Fruit fly (Drosophila melanogaster) whole organism, wandering third instar larva: Measurements from ENCODE around the gene CG14321.

Experiments
- Abd-B ChIP-seq: fragments of >200 bp; optimal IDR thresholded peaks from 2 replicates; lab custom pipeline; 2017; ENCODE audit warnings: missing biosample characterization, missing genetic modification characterization
- CG32264 ChIP-seq: fragments of 200-800 bp; sonication (Bioruptor generic); optimal IDR thresholded peaks from 2 replicates; lab custom pipeline; 2016; ENCODE audit warnings: missing biosample characterization, missing genetic modification characterization
- CG9705 ChIP-seq: fragments of 200-800 bp; sonication (Bioruptor generic); optimal IDR thresholded peaks from 2 replicates; lab custom pipeline; 2018; ENCODE audit warnings: missing biosample characterization, mild to moderate bottlenecking, missing genetic modification characterization
- CrebA ChIP-seq: fragments of 200-800 bp; sonication (Bioruptor generic); optimal IDR thresholded peaks from 2 replicates; lab custom pipeline; 2016; ENCODE audit warnings: missing biosample characterization, mild to moderate bottlenecking, missing genetic modification characterization, borderline replicate concordance
- Dfd ChIP-seq: fragments of >200 bp; optimal IDR thresholded peaks from 2 replicates; lab custom pipeline; 2017; ENCODE audit warnings: missing biosample characterization, missing genetic modification characterization
- Dif ChIP-seq: fragments of 200-275, 200-300 bp; sonication (Bioruptor generic); optimal IDR thresholded peaks from 2 replicates; lab custom pipeline; 2018; ENCODE audit warnings: missing biosample characterization, missing genetic modification characterization; ENCODE audit not compliant: partially characterized antibody
- GATAd ChIP-seq: sonication (Bioruptor generic); optimal IDR thresholded peaks from 2 replicates; lab custom pipeline; 2016; ENCODE audit warnings: missing biosample characterization, missing genetic modification characterization
- HLH106 ChIP-seq: fragments of 200-800 bp; optimal IDR thresholded peaks from 3 replicates; lab custom pipeline; 2019; ENCODE audit warnings: missing biosample characterization, mild to moderate bottlenecking, missing genetic modification characterization, moderate library complexity
- Hnf4 ChIP-seq: fragments of 200-800 bp; sonication (Bioruptor generic); optimal IDR thresholded peaks from 2 replicates; lab custom pipeline; 2016; ENCODE audit warnings: missing biosample characterization, mild to moderate bottlenecking, missing genetic modification characterization
- Hr78 ChIP-seq: fragments of >200 bp; optimal IDR thresholded peaks from 2 replicates; lab custom pipeline; 2017; ENCODE audit warnings: missing biosample characterization, missing genetic modification characterization
- Hr83 ChIP-seq: fragments of 200-300 bp; sonication (Bioruptor generic); optimal IDR thresholded peaks from 2 replicates; lab custom pipeline; 2016; ENCODE audit warnings: missing biosample characterization, mild to moderate bottlenecking, missing genetic modification characterization, moderate library complexity; ENCODE audit not compliant: poor library complexity, severe bottlenecking
- Jra ChIP-seq: sonication (Bioruptor generic); optimal IDR thresholded peaks from 2 replicates; lab custom pipeline; 2016; ENCODE audit warnings: missing biosample characterization, missing genetic modification characterization
- Mio ChIP-seq: sonication (Bioruptor generic); optimal IDR thresholded peaks from 2 replicates; lab custom pipeline; 2016; ENCODE audit warnings: missing biosample characterization, missing genetic modification characterization
- Myc ChIP-seq: fragments of >200 bp; optimal IDR thresholded peaks from 2 replicates; lab custom pipeline; 2017
- N ChIP-seq: fragments of >200 bp; optimal IDR thresholded peaks from 2 replicates; lab custom pipeline; 2018; ENCODE audit warnings: missing biosample characterization, missing external identifiers, missing genetic modification characterization
- OdsH ChIP-seq: fragments of 200-800 bp; sonication (Bioruptor generic); optimal IDR thresholded peaks from 2 replicates; lab custom pipeline; 2016; ENCODE audit warnings: missing biosample characterization, mild to moderate bottlenecking, missing genetic modification characterization
- Rel ChIP-seq, 2 experiments: fragments of 200-800 bp; sonication (Bioruptor generic) in 1 of 2; optimal IDR thresholded peaks; 2 replicates in 1 of 2; 3 replicates in 1 of 2; lab custom pipeline; 2016 to 2019; ENCODE audit warnings: mild to moderate bottlenecking in 2 of 2, missing biosample characterization in 2 of 2, missing genetic modification characterization in 2 of 2, moderate library complexity in 1 of 2
- Sp1 ChIP-seq: fragments of 200-800 bp; sonication (Bioruptor generic); optimal IDR thresholded peaks from 3 replicates; lab custom pipeline; 2019; ENCODE audit warnings: missing biosample characterization, mild to moderate bottlenecking, missing genetic modification characterization, moderate library complexity
- Vsx2 ChIP-seq: fragments of 200-300, 225-300 bp; sonication (Bioruptor generic); optimal IDR thresholded peaks from 2 replicates; lab custom pipeline; 2018; ENCODE audit warnings: missing biosample characterization, missing genetic modification characterization; ENCODE audit not compliant: partially characterized antibody
- br ChIP-seq: fragments of 200-800 bp; sonication (Bioruptor generic); optimal IDR thresholded peaks from 2 replicates; lab custom pipeline; 2016; ENCODE audit warnings: missing biosample characterization, missing genetic modification characterization
- brk ChIP-seq: fragments of 200-800 bp; sonication (Bioruptor generic); optimal IDR thresholded peaks from 2 replicates; lab custom pipeline; 2016; ENCODE audit warnings: missing biosample characterization, mild to moderate bottlenecking, missing genetic modification characterization
- dl ChIP-seq, 2 experiments: fragments of 175-275, 200-275 bp in 1 of 2; fragments of 200-275 bp in 1 of 2; sonication (Bioruptor generic); optimal IDR thresholded peaks; lab custom pipeline; 2018; ENCODE audit warnings: mild to moderate bottlenecking in 2 of 2, missing biosample characterization in 2 of 2, missing genetic modification characterization in 2 of 2, moderate library complexity in 2 of 2; ENCODE audit not compliant: partially characterized antibody in 2 of 2, insufficient read depth in 1 of 2
- dmrt93B ChIP-seq: fragments of 200-800 bp; sonication (Bioruptor generic); optimal IDR thresholded peaks from 2 replicates; lab custom pipeline; 2018; ENCODE audit warnings: missing biosample characterization, mild to moderate bottlenecking, missing genetic modification characterization
- dsf ChIP-seq: sonication (Bioruptor generic); optimal IDR thresholded peaks from 2 replicates; lab custom pipeline; 2016; ENCODE audit warnings: missing biosample characterization, missing genetic modification characterization, borderline replicate concordance
- ey ChIP-seq: fragments of 200-800 bp; sonication (Bioruptor generic); optimal IDR thresholded peaks from 2 replicates; lab custom pipeline; 2016; ENCODE audit warnings: missing biosample characterization, missing genetic modification characterization
- foxo ChIP-seq, 2 experiments: fragments of 200-800 bp; sonication (Bioruptor generic); optimal IDR thresholded peaks; 2 replicates in 1 of 2; 3 replicates in 1 of 2; lab custom pipeline; 2016 to 2017; ENCODE audit warnings: missing biosample characterization in 2 of 2, missing genetic modification characterization in 2 of 2
- fru ChIP-seq: fragments of 200-800 bp; sonication (Bioruptor generic); optimal IDR thresholded peaks from 3 replicates; lab custom pipeline; 2016; ENCODE audit warnings: missing biosample characterization, mild to moderate bottlenecking, missing genetic modification characterization
- h ChIP-seq: fragments of 200-800 bp; sonication (Bioruptor generic); optimal IDR thresholded peaks from 3 replicates; lab custom pipeline; 2016; ENCODE audit warnings: missing biosample characterization, mild to moderate bottlenecking, missing genetic modification characterization
- jim ChIP-seq: fragments of 175-275, 200-325 bp; sonication (Bioruptor generic); optimal IDR thresholded peaks from 2 replicates; lab custom pipeline; 2016; ENCODE audit warnings: missing biosample characterization, mild to moderate bottlenecking, missing genetic modification characterization
- lola ChIP-seq: fragments of >200 bp; optimal IDR thresholded peaks from 2 replicates; lab custom pipeline; 2017; ENCODE audit warnings: missing biosample characterization, missing genetic modification characterization
- pan ChIP-seq: fragments of >200 bp; optimal IDR thresholded peaks from 2 replicates; lab custom pipeline; 2017
- psq ChIP-seq: fragments of 200-800 bp; sonication (Bioruptor generic); optimal IDR thresholded peaks from 3 replicates; lab custom pipeline; 2017; ENCODE audit warnings: missing biosample characterization, mild to moderate bottlenecking, missing genetic modification characterization, moderate library complexity
- rgr ChIP-seq: fragments of 200-800 bp; sonication (Bioruptor generic); optimal IDR thresholded peaks from 3 replicates; lab custom pipeline; 2016; ENCODE audit warnings: missing biosample characterization, mild to moderate bottlenecking, missing genetic modification characterization
- sage ChIP-seq: fragments of 200-800 bp; sonication (Bioruptor generic); optimal IDR thresholded peaks from 2 replicates; lab custom pipeline; 2016; ENCODE audit warnings: missing biosample characterization, mild to moderate bottlenecking, missing genetic modification characterization
- sv ChIP-seq: fragments of 200-800 bp; sonication (Bioruptor generic); optimal IDR thresholded peaks from 3 replicates; lab custom pipeline; 2016; ENCODE audit warnings: missing biosample characterization, missing genetic modification characterization
- tai ChIP-seq: sonication (Bioruptor generic); optimal IDR thresholded peaks from 2 replicates; lab custom pipeline; 2016; ENCODE audit warnings: missing biosample characterization, missing genetic modification characterization
- usp ChIP-seq: fragments of >200 bp; optimal IDR thresholded peaks from 2 replicates; lab custom pipeline; 2017; ENCODE audit warnings: missing biosample characterization, missing genetic modification characterization
- woc ChIP-seq: sonication (Bioruptor generic); optimal IDR thresholded peaks from 2 replicates; lab custom pipeline; 2016; ENCODE audit warnings: missing biosample characterization, mild to moderate bottlenecking, missing genetic modification characterization

Gene CG14321

dm6 chr3R:17706971-17707406 lies 26.4 kb upstream of the CG14321 start:
- TF ChIP-seq brk (GFP tag; lab: Kevin White, UChicago) (no peak), Myc (no peak), Rel (GFP tag; optimal IDR thresholded peaks at IDR 0.05; lab: Kevin White, UChicago) (no peak), Rel (tag; optimal IDR thresholded peaks at IDR 0.05; lab: Kevin White, UChicago) (no peak), psq (no peak), foxo (GFP tag; optimal IDR thresholded peaks at IDR 0.05; lab: Kevin White, UChicago) (no peak), dmrt93B (no peak), Hr78 (GFP tag; lab: Kevin White, UChicago) (no peak), Mio (GFP tag; lab: Kevin White, UChicago) (no peak), jim (no peak), Jra (GFP tag; lab: Kevin White, UChicago) (no peak), pan (lab: Kevin White, UChicago) (no peak), CG32264 (GFP tag; lab: Kevin White, UChicago) (no peak), Vsx2 (GFP tag; lab: Kevin White, UChicago) (no peak), HLH106 (tag; lab: Kevin White, UChicago) (no peak), CrebA (GFP tag; lab: Kevin White, UChicago) (no peak), tai (no peak), br (GFP tag; lab: Kevin White, UChicago) (no peak), N (GFP tag; lab: Kevin White, UChicago) (no peak), dl (GFP tag; optimal IDR thresholded peaks at IDR 0.05; lab: Kevin White, UChicago; ENCODE audit: insufficient read depth in 1 of 2, partially characterized antibody in 2 of 2) (no peak)

DNA sequence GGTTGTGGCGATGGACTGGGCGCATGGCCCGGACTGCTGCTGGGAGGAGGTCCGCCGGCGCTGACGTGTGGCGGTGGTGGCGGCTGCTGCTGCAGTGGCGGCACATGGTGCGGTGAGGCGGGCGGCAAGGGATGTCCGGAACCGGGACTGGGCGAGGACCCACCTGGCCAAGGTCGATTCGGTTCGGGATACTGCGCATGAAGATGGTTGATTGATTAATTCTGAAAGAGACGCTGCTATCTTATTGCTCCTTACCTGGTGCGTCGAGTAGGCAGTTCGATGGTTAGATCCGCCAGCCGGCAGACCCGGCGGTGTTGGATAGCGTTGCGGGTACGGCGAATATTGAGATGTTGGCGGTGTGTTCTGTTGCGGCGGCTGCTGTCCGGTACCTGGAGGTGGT lies 25.6 kb upstream of the CG14321 start:
- TF ChIP-seq Dfd (GFP tag; lab: Kevin White, UChicago), result peak; percentile 31
- no peak for TF ChIP-seq Myc
- no peak for TF ChIP-seq Hnf4 (GFP tag; lab: Kevin White, UChicago)
- no peak for TF ChIP-seq Jra (GFP tag; lab: Kevin White, UChicago)

DNA sequence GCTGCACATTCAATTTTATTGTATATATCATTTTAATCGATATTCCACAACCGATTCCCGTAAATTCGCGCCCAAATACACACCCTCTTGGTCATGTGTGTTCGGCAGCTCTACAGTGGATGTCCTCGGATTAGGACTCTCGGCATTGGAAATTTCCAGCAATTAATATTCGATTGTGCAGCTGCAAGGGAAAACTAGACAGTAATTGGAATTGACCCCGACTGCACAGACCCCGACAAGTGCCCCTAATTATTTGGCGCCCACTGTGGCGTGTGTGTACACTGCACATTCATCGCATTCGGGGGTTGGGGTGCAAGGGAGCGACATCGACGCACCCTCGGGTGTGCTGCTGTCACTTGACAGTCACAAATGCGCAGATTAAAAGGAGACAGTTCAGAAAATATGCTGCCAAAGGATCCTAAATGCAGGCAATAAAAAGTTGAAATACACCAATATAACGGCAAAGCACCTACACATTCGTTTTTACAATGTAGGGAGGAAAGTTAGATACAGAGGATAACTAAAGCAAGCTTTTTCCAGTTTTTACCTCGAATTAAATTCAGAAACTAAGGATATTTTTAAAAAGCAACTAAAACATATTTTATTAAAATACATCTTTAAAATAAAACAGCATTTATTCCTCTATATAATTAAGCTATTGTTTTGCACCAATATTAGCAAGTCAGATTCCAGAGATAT lies 24.5 kb upstream of the CG14321 start:
- no peak for TF ChIP-seq Vsx2 (GFP tag; lab: Kevin White, UChicago)
- TF ChIP-seq Rel (GFP tag; optimal IDR thresholded peaks at IDR 0.05; lab: Kevin White, UChicago), result no peak
- no peak for TF ChIP-seq Rel (tag; optimal IDR thresholded peaks at IDR 0.05; lab: Kevin White, UChicago)
- TF ChIP-seq br (GFP tag; lab: Kevin White, UChicago), result peak; percentile 2
- TF ChIP-seq CG9705 (GFP tag; lab: Kevin White, UChicago), result no peak
- TF ChIP-seq usp, result no peak
- TF ChIP-seq sv (GFP tag; lab: Kevin White, UChicago), result no peak
- TF ChIP-seq fru (GFP tag; lab: Kevin White, UChicago), result peak; percentile 20
- TF ChIP-seq Hr83 (GFP tag; lab: Kevin White, UChicago), result no peak
- no peak for TF ChIP-seq Hr78 (GFP tag; lab: Kevin White, UChicago)
- peak; percentile 21 for TF ChIP-seq woc (GFP tag; lab: Kevin White, UChicago)
- no peak for TF ChIP-seq Sp1 (GFP tag; lab: Kevin White, UChicago)
- no peak for TF ChIP-seq CrebA (GFP tag; lab: Kevin White, UChicago)
- TF ChIP-seq h, result peak; percentile 17
- TF ChIP-seq Dfd (GFP tag; lab: Kevin White, UChicago), result no peak
- TF ChIP-seq brk (GFP tag; lab: Kevin White, UChicago), result no peak
- TF ChIP-seq Myc, result no peak
- no peak for TF ChIP-seq sage
- no peak for TF ChIP-seq N (GFP tag; lab: Kevin White, UChicago)
- no peak for TF ChIP-seq Jra (GFP tag; lab: Kevin White, UChicago)
- no peak for TF ChIP-seq lola
- no peak for TF ChIP-seq Hnf4 (GFP tag; lab: Kevin White, UChicago)
- TF ChIP-seq Dif (GFP tag; lab: Kevin White, UChicago), result no peak
- TF ChIP-seq GATAd (GFP tag; lab: Kevin White, UChicago), result no peak
- TF ChIP-seq rgr (GFP tag; lab: Kevin White, UChicago), result peak; percentile 7
- TF ChIP-seq HLH106 (tag; lab: Kevin White, UChicago), result no peak
- no peak for TF ChIP-seq dmrt93B
- peak in 1 of 2 experiments; percentile 40 for TF ChIP-seq foxo (GFP tag; optimal IDR thresholded peaks at IDR 0.05; lab: Kevin White, UChicago)
- TF ChIP-seq Mio (GFP tag; lab: Kevin White, UChicago), result no peak
- TF ChIP-seq ey (GFP tag; lab: Kevin White, UChicago), result peak; percentile 40
- TF ChIP-seq OdsH, result peak; percentile 1
- TF ChIP-seq tai, result no peak
- TF ChIP-seq dl (GFP tag; optimal IDR thresholded peaks at IDR 0.05; lab: Kevin White, UChicago; ENCODE audit: insufficient read depth in 1 of 2, partially characterized antibody in 2 of 2), result no peak
- no peak for TF ChIP-seq CG32264 (GFP tag; lab: Kevin White, UChicago)
- no peak for TF ChIP-seq jim
- no peak for TF ChIP-seq pan (lab: Kevin White, UChicago)
- no peak for TF ChIP-seq dsf (GFP tag; lab: Kevin White, UChicago)
- TF ChIP-seq Abd-B (GFP tag; lab: Kevin White, UChicago), result no peak
- TF ChIP-seq psq, result peak; percentile 27
